Fruit fly (Drosophila melanogaster): ENCODE results near the gene CG12499.
A peak's percentile ranks its signal among the peaks of the same experiment; 100 is the strongest.

The CG12499 gene

dm6 chr3R:22410537-22411360 lies 35.6 kb downstream of the CG12499 start, which contains the start of the genes CG13850 and lqfR:
CG13850 (minus strand) TSS chr3R:22410915.
lqfR (plus strand) TSS chr3R:22411301.
- TF ChIP-seq org-1 (GFP tag; optimal IDR thresholded peaks at IDR 0.05) (peak; percentile 45), CG10431 (GFP tag; optimal IDR thresholded peaks at IDR 0.05) (peak; percentile 1), klu (GFP tag; IDR thresholded peaks at IDR 0.05) (peak; percentile 72), Awh (GFP tag; IDR thresholded peaks at IDR 0.05) (no peak), Hr39 (optimal IDR thresholded peaks at IDR 0.05) (peak; percentile 25), slou (GFP tag; optimal IDR thresholded peaks at IDR 0.05) (peak; percentile 47), Ssrp (tag; optimal IDR thresholded peaks at IDR 0.05) (peak; percentile 60), NfI (GFP tag; optimal IDR thresholded peaks at IDR 0.05) (peak; percentile 75), Xbp1 (GFP tag; optimal IDR thresholded peaks at IDR 0.05) (peak; percentile 84), pfk (GFP tag; optimal IDR thresholded peaks at IDR 0.05) (peak; percentile 11), kay (GFP tag; optimal IDR thresholded peaks at IDR 0.05) (peak; percentile 59), CG13775 (GFP tag; optimal IDR thresholded peaks at IDR 0.05) (peak; percentile 84), toy (GFP tag; IDR thresholded peaks at IDR 0.05) (no peak), eve (GFP tag; optimal IDR thresholded peaks at IDR 0.05) (no peak), grau (tag; optimal IDR thresholded peaks at IDR 0.05) (peak; percentile 75), Bgb (GFP tag; IDR thresholded peaks at IDR 0.05; ENCODE audit: partially characterized antibody) (no peak), Camta (GFP tag; optimal IDR thresholded peaks at IDR 0.05) (peak; percentile 71), NK7.1 (GFP tag; optimal IDR thresholded peaks at IDR 0.05) (peak; percentile 39), CG9215 (GFP tag; IDR thresholded peaks at IDR 0.05) (peak; percentile 77), Meics (GFP tag; optimal IDR thresholded peaks at IDR 0.05) (peak; percentile 71), CG17385 (GFP tag; optimal IDR thresholded peaks at IDR 0.05) (peak; percentile 67), otp (GFP tag; IDR thresholded peaks at IDR 0.05) (no peak), Dfd (GFP tag; optimal IDR thresholded peaks at IDR 0.05) (no peak), CG15479 (GFP tag; optimal IDR thresholded peaks at IDR 0.05) (no peak), CG9609 (GFP tag; optimal IDR thresholded peaks at IDR 0.05) (peak; percentile 81), CG1529 (GFP tag; optimal IDR thresholded peaks at IDR 0.05) (peak; percentile 44), CG33557 (GFP tag; optimal IDR thresholded peaks at IDR 0.05) (peak; percentile 64), Deaf1 (tag; optimal IDR thresholded peaks at IDR 0.05) (no peak), CG6689 (GFP tag; IDR thresholded peaks at IDR 0.05) (peak; percentile 55), CG14710 (tag; optimal IDR thresholded peaks at IDR 0.05) (peak; percentile 84), CG11695 (GFP tag; IDR thresholded peaks at IDR 0.05) (no peak), pum (GFP tag; optimal IDR thresholded peaks at IDR 0.05) (peak; percentile 78), CG2199 (GFP tag; IDR thresholded peaks at IDR 0.05) (no peak), nerfin-1 (tag; optimal IDR thresholded peaks at IDR 0.05) (peak; percentile 33), CG31388 (GFP tag; optimal IDR thresholded peaks at IDR 0.05) (no peak), CG1832 (GFP tag; optimal IDR thresholded peaks at IDR 0.05) (no peak), CG4730 (GFP tag; IDR thresholded peaks at IDR 0.05) (no peak), chif (GFP tag; optimal IDR thresholded peaks at IDR 0.05) (peak; percentile 44 to 73), HLH4C (GFP tag; IDR thresholded peaks at IDR 0.05; ENCODE audit: partially characterized antibody) (no peak), yki (optimal IDR thresholded peaks at IDR 0.05) (no peak), CTCF (GFP tag; optimal IDR thresholded peaks at IDR 0.05) (no peak), rib (GFP tag; IDR thresholded peaks at IDR 0.05) (0 out of 2 replicates have a peak, but pooled peaks have one; percentile 39), usp (GFP tag; optimal IDR thresholded peaks at IDR 0.05) (no peak), CG10366 (GFP tag; IDR thresholded peaks at IDR 0.05) (peak; percentile 33; the same call in 1 of the 2 replicates), CoRest (tag; optimal IDR thresholded peaks at IDR 0.05) (peak; percentile 88), gt (GFP tag; IDR thresholded peaks at IDR 0.05) (no peak), TFAM (GFP tag; optimal IDR thresholded peaks at IDR 0.05) (no peak), E2f1 (GFP tag; IDR thresholded peaks at IDR 0.05) (0 out of 2 replicates have a peak, but pooled peaks have one; percentile 17), cg (GFP tag; optimal IDR thresholded peaks at IDR 0.05) (no peak), Oaz (GFP tag; IDR thresholded peaks at IDR 0.05) (0 out of 2 replicates have a peak, but pooled peaks have one; percentile 18), Blimp-1 (GFP tag; optimal IDR thresholded peaks at IDR 0.05) (no peak)
